Worm (Caenorhabditis elegans) whole organism, L4/young adult: ENCODE measurements around the gene mlck-1.
A peak's percentile ranks its signal among the peaks of the same experiment; 100 is the strongest.

Source experiments
- W03F9.2 ChIP-seq: fragments of 150-350 bp; optimal IDR thresholded peaks from 2 replicates; lab custom pipeline; 2014; ENCODE audit warnings: missing biosample characterization, missing genetic modification characterization
- dao-5 ChIP-seq: sonication (generic microtip); optimal IDR thresholded peaks from 2 replicates; lab custom pipeline; 2016; ENCODE audit warnings: missing genotype, missing genetic modification characterization, moderate library complexity, missing compliant biosample characterization
- him-1 ChIP-seq: sonication (generic microtip); optimal IDR thresholded peaks from 2 replicates; lab custom pipeline; 2016; ENCODE audit warnings: missing genotype, missing genetic modification reagents, missing genetic modification characterization, missing compliant biosample characterization

The mlck-1 gene

ce11 chrX:10074233-10074632, 4.6 kb upstream of the mlck-1 start, which contains the start of gene ZC373.5:
Gene ZC373.5, minus strand, starts transcription at chrX:10074391.
- no peak for TF ChIP-seq W03F9.2 (tag; lab: Kevin White, UChicago)
- no peak for TF ChIP-seq him-1 (tag; lab: Kevin White, UChicago)
- no peak for TF ChIP-seq dao-5 (tag; lab: Kevin White, UChicago)

- TF ChIP-seq dao-5 (tag; lab: Kevin White, UChicago) (no peak), W03F9.2 (tag; lab: Kevin White, UChicago) (no peak), him-1 (tag; lab: Kevin White, UChicago) (no peak)
Measured at ce11 chrX:10068468-10068867, 1.1 kb downstream of the mlck-1 start.

DNA sequence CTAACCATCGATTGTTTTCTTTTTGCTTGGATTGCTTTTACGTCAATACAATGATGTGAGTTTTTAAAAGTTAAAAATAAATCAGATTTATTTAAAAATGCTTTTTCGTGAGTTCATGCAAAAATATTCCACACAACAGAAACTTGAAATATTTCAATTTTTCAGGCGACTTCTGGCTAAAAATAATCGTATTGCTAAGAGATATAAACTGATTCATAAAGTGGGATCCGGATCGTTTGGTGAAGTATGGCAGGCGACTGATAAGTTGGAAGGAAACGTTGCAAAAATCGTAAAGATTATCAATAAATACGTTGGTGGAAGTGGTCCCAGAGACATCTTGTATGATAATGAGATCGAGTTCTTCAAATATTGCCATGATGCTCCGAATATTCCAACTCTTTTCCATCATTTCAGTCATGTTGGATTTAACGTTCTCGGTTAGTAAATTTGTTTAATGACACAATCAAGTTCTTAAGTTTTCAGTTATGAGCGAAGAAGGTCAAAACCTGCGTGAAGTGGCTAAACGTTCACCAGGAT, 9.0 kb downstream of the mlck-1 start, which contains the start of gene ZC373.3:
ZC373.3 (plus strand) TSS at position 51 of the 537 bp plus-strand sequence.
- TF ChIP-seq W03F9.2 (tag; lab: Kevin White, UChicago) (no peak), dao-5 (tag; lab: Kevin White, UChicago) (no peak), him-1 (tag; lab: Kevin White, UChicago) (no peak)

DNA sequence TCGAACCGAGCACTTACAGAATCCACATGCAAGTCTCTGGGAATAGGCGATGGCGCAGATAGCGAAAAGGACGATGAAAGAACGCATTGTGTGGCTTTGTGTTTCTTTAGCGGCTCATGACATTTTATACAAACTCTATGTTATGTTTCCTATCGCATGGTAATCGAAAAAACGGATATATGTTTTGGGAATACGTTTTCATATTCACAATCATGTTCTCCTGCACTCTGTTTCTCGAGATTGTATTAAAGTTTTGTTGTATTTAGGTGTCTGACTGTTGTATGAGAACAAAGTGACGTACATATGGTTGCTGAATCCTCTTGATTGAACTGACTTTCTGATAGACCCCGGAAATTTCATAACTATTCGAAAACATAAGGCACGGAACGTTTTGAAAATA, 11.3 kb downstream of the mlck-1 start, which contains the start of gene ZC373.2:
ZC373.2 (minus strand) TSS at position 101 of the 400 bp plus-strand sequence.
- TF ChIP-seq him-1 (tag; lab: Kevin White, UChicago) (no peak), W03F9.2 (tag; lab: Kevin White, UChicago) (no peak), dao-5 (tag; lab: Kevin White, UChicago) (no peak)

ce11 chrX:10054410-10054800, 15.2 kb downstream of the mlck-1 start:
- no peak for TF ChIP-seq W03F9.2 (tag; lab: Kevin White, UChicago)
- TF ChIP-seq him-1 (tag; lab: Kevin White, UChicago), result no peak
- TF ChIP-seq dao-5 (tag; lab: Kevin White, UChicago), result no peak

ce11 chrX:10053742-10054409, 15.7 kb downstream of the mlck-1 start, which contains the start of gene cbs-1:
Gene cbs-1, plus strand, starts transcription at chrX:10054275.
- no peak for TF ChIP-seq him-1 (tag; lab: Kevin White, UChicago)
- no peak for TF ChIP-seq dao-5 (tag; lab: Kevin White, UChicago)
- no peak for TF ChIP-seq W03F9.2 (tag; lab: Kevin White, UChicago)

DNA sequence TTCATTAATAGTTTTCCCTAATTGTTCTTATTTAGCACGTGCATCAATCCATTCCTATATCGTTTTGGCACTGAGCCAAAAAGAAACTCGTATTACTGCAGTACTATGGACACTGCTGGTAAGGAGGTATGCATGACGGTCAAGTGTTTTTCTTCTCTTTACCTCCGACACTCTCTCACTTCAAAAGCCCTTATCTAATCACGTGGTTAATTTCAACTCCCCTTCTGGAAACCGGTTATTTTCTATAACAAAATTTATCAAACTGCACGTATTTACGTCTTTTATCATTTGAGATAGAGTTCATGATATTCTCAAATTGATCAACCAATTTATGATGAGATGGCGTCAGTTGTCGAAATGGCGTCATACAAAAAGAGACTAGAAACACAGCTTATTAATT, 18.0 kb downstream of the mlck-1 start:
- TF ChIP-seq dao-5 (tag; lab: Kevin White, UChicago), result no peak
- no peak for TF ChIP-seq W03F9.2 (tag; lab: Kevin White, UChicago)
- no peak for TF ChIP-seq him-1 (tag; lab: Kevin White, UChicago)

ce11 chrX:10049160-10049559, 20.4 kb downstream of the mlck-1 start, which contains the start of gene gnrr-3:
Gene gnrr-3, plus strand, starts transcription at chrX:10049460.
- TF ChIP-seq him-1 (tag; lab: Kevin White, UChicago) (no peak), dao-5 (tag; lab: Kevin White, UChicago) (no peak), W03F9.2 (tag; lab: Kevin White, UChicago) (no peak)

DNA sequence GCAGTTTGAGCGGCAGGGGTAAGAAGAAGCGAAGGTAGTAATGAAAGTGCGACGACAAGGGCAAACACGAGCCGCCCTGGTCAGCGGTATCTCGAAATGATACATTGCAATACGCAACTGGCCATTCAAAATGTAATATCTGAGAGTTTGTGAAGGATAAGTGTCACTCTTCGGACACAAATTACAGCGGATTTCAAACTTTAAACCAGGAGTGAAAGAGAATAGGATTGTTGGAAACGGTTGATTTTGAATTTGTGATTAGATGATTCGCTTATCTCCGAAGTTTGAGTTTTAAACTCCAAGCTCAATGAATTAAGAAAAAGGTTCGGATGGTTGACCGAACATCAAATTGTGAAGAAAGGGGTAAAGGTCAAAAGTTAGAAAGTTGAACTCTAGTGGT, 22.3 kb downstream of the mlck-1 start, which contains the start of gene ZC374.2:
ZC374.2 (minus strand) TSS at position 101 of the 400 bp plus-strand sequence.
- TF ChIP-seq him-1 (tag; lab: Kevin White, UChicago) (no peak), W03F9.2 (tag; lab: Kevin White, UChicago) (no peak), dao-5 (tag; lab: Kevin White, UChicago) (no peak)

ce11 chrX:10044473-10044872, 25.1 kb downstream of the mlck-1 start:
- TF ChIP-seq him-1 (tag; lab: Kevin White, UChicago), result no peak

- no peak for TF ChIP-seq him-1 (tag; lab: Kevin White, UChicago)
- no peak for TF ChIP-seq dao-5 (tag; lab: Kevin White, UChicago)
- TF ChIP-seq W03F9.2 (tag; lab: Kevin White, UChicago), result no peak
Measured at ce11 chrX:10030836-10031235, 38.8 kb downstream of the mlck-1 start, which contains the start of gene sek-6. Gene sek-6, plus strand, starts transcription at chrX:10031150.

- TF ChIP-seq him-1 (tag; lab: Kevin White, UChicago) (no peak), W03F9.2 (tag; lab: Kevin White, UChicago) (no peak), dao-5 (tag; lab: Kevin White, UChicago) (no peak)
Measured at ce11 chrX:10027556-10027955, 42.0 kb downstream of the mlck-1 start, which contains the start of gene mkk-4. Gene mkk-4, plus strand, starts transcription at chrX:10027856.

ce11 chrX:10026347-10026746, 43.2 kb downstream of the mlck-1 start:
- TF ChIP-seq W03F9.2 (tag; lab: Kevin White, UChicago) (peak; percentile 12), him-1 (tag; lab: Kevin White, UChicago) (no peak)
